Worm (Caenorhabditis elegans) whole organism, midembryonic: ENCODE results near the gene T04B8.5.

Source experiments
- flt-1 ChIP-seq: fragments of 200-800 bp; sonication (Bioruptor generic); IDR thresholded peaks from 2 replicates; pipeline ENCODE4 v1.3.6; 2022; ENCODE audit warnings: missing genetic modification characterization, missing compliant biosample characterization
- klf-2 ChIP-seq: fragments of 200-800 bp; sonication (Bioruptor generic); conservative IDR thresholded peaks from 2 replicates; pipeline ENCODE4 v1.3.6; 2022; ENCODE audit warnings: missing genetic modification reagents, missing genetic modification characterization, missing compliant biosample characterization
- ztf-23 ChIP-seq: fragments of 200-800 bp; sonication (Bioruptor generic); IDR thresholded peaks from 2 replicates; pipeline ENCODE4 v1.3.6; 2022; ENCODE audit warnings: missing genetic modification reagents, missing genetic modification characterization, missing compliant biosample characterization
- ztf-29 ChIP-seq: fragments of 200-800 bp; sonication (Bioruptor generic); IDR thresholded peaks from 2 replicates; pipeline ENCODE4 v1.3.6; 2022; ENCODE audit warnings: missing genetic modification reagents, missing genetic modification characterization, missing compliant biosample characterization

- TF ChIP-seq ztf-23 (GFP tag; lab: Robert Waterston, UW) (no peak), flt-1 (GFP tag; lab: Robert Waterston, UW) (no peak), ztf-29 (GFP tag; lab: Robert Waterston, UW) (no peak), klf-2 (no peak)
Observed at ce11 chrII:605267-605666, 19.1 kb downstream of the T04B8.5 start, which contains the start of gene W04H10.2.
